Fruit fly (Drosophila melanogaster) whole organism, embryonic: ENCODE data around the gene CG15880.

Source experiments
- Atf-2 ChIP-seq: fragments of 200-800 bp; sonication (Bioruptor generic); optimal IDR thresholded peaks from 2 replicates; lab custom pipeline; 2016; ENCODE audit warnings: missing biosample characterization, missing genetic modification characterization
- B-H2 ChIP-seq: fragments of 200-800 bp; sonication (Bioruptor generic); optimal IDR thresholded peaks from 2 replicates; lab custom pipeline; 2018; ENCODE audit warnings: missing biosample characterization, mild to moderate bottlenecking, missing genetic modification characterization
- BEAF-32 ChIP-seq: fragments of 200-800 bp; sonication (Bioruptor generic); optimal IDR thresholded peaks from 3 replicates; lab custom pipeline; 2017; ENCODE audit warnings: missing biosample characterization, missing genetic modification characterization, mild to moderate bottlenecking, moderate library complexity, missing genetic modification reagents
- CG10462 ChIP-seq: fragments of 200-800 bp; sonication (Bioruptor generic); optimal IDR thresholded peaks from 2 replicates; lab custom pipeline; 2016; ENCODE audit warnings: missing biosample characterization, missing genetic modification characterization
- CG1233 ChIP-seq: fragments of 200-800 bp; sonication (Bioruptor generic); optimal IDR thresholded peaks from 4 replicates; lab custom pipeline; 2018; ENCODE audit warnings: missing biosample characterization, mild to moderate bottlenecking, missing genetic modification characterization
- CG12769 ChIP-seq: fragments of 200-800 bp; sonication (Bioruptor generic); optimal IDR thresholded peaks from 2 replicates; lab custom pipeline; 2019; ENCODE audit warnings: missing biosample characterization, mild to moderate bottlenecking, missing genetic modification characterization, moderate library complexity
- CG13624 ChIP-seq: fragments of 200-800 bp; sonication (Bioruptor generic); optimal IDR thresholded peaks from 2 replicates; lab custom pipeline; 2016; ENCODE audit warnings: missing biosample characterization, missing genetic modification characterization
- CG15011 ChIP-seq: fragments of 200-800 bp; sonication (Bioruptor generic); optimal IDR thresholded peaks from 3 replicates; lab custom pipeline; 2018; ENCODE audit warnings: missing biosample characterization, mild to moderate bottlenecking, missing genetic modification characterization
- CG17612 ChIP-seq: fragments of 200-800 bp; sonication (Bioruptor generic); IDR thresholded peaks from 2 replicates; pipeline ENCODE4 v1.3.6; 2022; ENCODE audit warnings: missing biosample characterization, missing genetic modification characterization
- CG18262 ChIP-seq: fragments of 200-800 bp; optimal IDR thresholded peaks from 3 replicates; lab custom pipeline; 2019; ENCODE audit warnings: missing biosample characterization, mild to moderate bottlenecking, missing genetic modification characterization, moderate library complexity
- CG31365 ChIP-seq: fragments of 200-800 bp; sonication (Bioruptor generic); optimal IDR thresholded peaks from 2 replicates; lab custom pipeline; 2018; ENCODE audit warnings: missing biosample characterization, mild to moderate bottlenecking, missing genetic modification characterization
- CG4854 ChIP-seq: fragments of 200-800 bp; sonication (Bioruptor generic); optimal IDR thresholded peaks from 2 replicates; lab custom pipeline; 2016; ENCODE audit warnings: missing biosample characterization, missing genetic modification characterization, inconsistent platforms
- CG5953 ChIP-seq: fragments of 200-800 bp; sonication (Bioruptor generic); IDR thresholded peaks from 2 replicates; pipeline ENCODE4 v1.3.6; 2022; ENCODE audit warnings: missing biosample characterization, missing genetic modification characterization
- CG6654 ChIP-seq: fragments of 200-800 bp; sonication (Bioruptor generic); optimal IDR thresholded peaks from 2 replicates; lab custom pipeline; 2017; ENCODE audit warnings: missing biosample characterization, mild to moderate bottlenecking, missing genetic modification characterization
- CG6683 ChIP-seq: fragments of 200-800 bp; sonication (Bioruptor generic); optimal IDR thresholded peaks from 2 replicates; lab custom pipeline; 2017; ENCODE audit warnings: missing biosample characterization, mild to moderate bottlenecking, missing genetic modification characterization, missing genetic modification reagents
- CG6689 ChIP-seq: fragments of 200-800 bp; sonication (Bioruptor generic); IDR thresholded peaks from 2 replicates; pipeline ENCODE4 v1.3.6; 2022; ENCODE audit warnings: missing biosample characterization, missing genetic modification characterization
- CG7786 ChIP-seq: fragments of 200-800 bp; sonication (Bioruptor generic); optimal IDR thresholded peaks from 2 replicates; lab custom pipeline; 2016; ENCODE audit warnings: missing biosample characterization, missing genetic modification characterization
- CG7839 ChIP-seq: fragments of 200-800 bp; sonication (Bioruptor generic); optimal IDR thresholded peaks from 3 replicates; lab custom pipeline; 2018; ENCODE audit warnings: missing biosample characterization, mild to moderate bottlenecking, missing genetic modification characterization, moderate library complexity
- CG8359 ChIP-seq: fragments of 200-800 bp; sonication (Bioruptor generic); optimal IDR thresholded peaks from 2 replicates; lab custom pipeline; 2017; ENCODE audit warnings: missing biosample characterization, mild to moderate bottlenecking, missing genetic modification characterization, borderline replicate concordance
- CG8944 ChIP-seq: fragments of 200-800 bp; sonication (Bioruptor generic); optimal IDR thresholded peaks from 3 replicates; lab custom pipeline; 2016; ENCODE audit warnings: missing biosample characterization, missing genetic modification characterization
- CG9876 ChIP-seq: fragments of 200-800 bp; sonication (Bioruptor generic); optimal IDR thresholded peaks from 2 replicates; lab custom pipeline; 2016; ENCODE audit warnings: missing biosample characterization, missing genetic modification characterization
- D19B ChIP-seq: fragments of 200-800 bp; sonication (Bioruptor generic); optimal IDR thresholded peaks from 2 replicates; lab custom pipeline; 2017; ENCODE audit warnings: missing biosample characterization, mild to moderate bottlenecking, missing genetic modification characterization
- Dbx ChIP-seq: fragments of 200-800 bp; sonication (Bioruptor generic); IDR thresholded peaks from 3 replicates; pipeline ENCODE4 v1.3.6; 2022; ENCODE audit warnings: missing biosample characterization, missing genetic modification characterization
- Dfd ChIP-seq, 2 experiments: fragments of >200 bp; optimal IDR thresholded peaks; 2 replicates each; lab custom pipeline; 2017; ENCODE audit warnings: missing biosample characterization in 2 of 2, missing genetic modification characterization in 2 of 2
- HHEX ChIP-seq: fragments of 200-800 bp; sonication (Bioruptor generic); optimal IDR thresholded peaks from 3 replicates; lab custom pipeline; 2017; ENCODE audit warnings: missing biosample characterization, mild to moderate bottlenecking, missing genetic modification characterization, missing genetic modification reagents
- HmgZ ChIP-seq: fragments of 200-800 bp; sonication (Bioruptor generic); optimal IDR thresholded peaks from 2 replicates; lab custom pipeline; 2018; ENCODE audit warnings: missing biosample characterization, mild to moderate bottlenecking, missing genetic modification characterization
- Kr ChIP-seq: fragments of 200-800 bp; sonication (Bioruptor generic); optimal IDR thresholded peaks from 2 replicates; lab custom pipeline; 2017; ENCODE audit warnings: missing biosample characterization, mild to moderate bottlenecking, missing genetic modification characterization
- Lhr ChIP-seq: fragments of 200-800 bp; sonication (Bioruptor generic); optimal IDR thresholded peaks from 3 replicates; lab custom pipeline; 2017; ENCODE audit warnings: mild to moderate bottlenecking, missing biosample characterization, missing genetic modification reagents, missing genetic modification characterization
- MBD-R2 ChIP-seq: fragments of 200-800 bp; sonication (Bioruptor generic); IDR thresholded peaks from 2 replicates; pipeline ENCODE4 v1.3.6; 2022; ENCODE audit warnings: missing biosample characterization, missing genetic modification characterization
- Max ChIP-seq: fragments of 200-800 bp; sonication (Bioruptor generic); optimal IDR thresholded peaks from 2 replicates; lab custom pipeline; 2016; ENCODE audit warnings: missing biosample characterization, mild to moderate bottlenecking, missing genetic modification characterization
- Sox102F ChIP-seq: fragments of 200-800 bp; sonication (Bioruptor generic); optimal IDR thresholded peaks from 2 replicates; lab custom pipeline; 2018; ENCODE audit warnings: missing biosample characterization, mild to moderate bottlenecking, missing genetic modification characterization, moderate library complexity
- Usf ChIP-seq: fragments of 200-800 bp; sonication (Bioruptor generic); optimal IDR thresholded peaks from 2 replicates; lab custom pipeline; 2017; ENCODE audit warnings: missing genotype, missing biosample characterization, missing genetic modification characterization
- ash1 ChIP-seq: fragments of 200-800 bp; sonication (Bioruptor generic); optimal IDR thresholded peaks from 2 replicates; lab custom pipeline; 2018; ENCODE audit warnings: missing biosample characterization, mild to moderate bottlenecking, missing genetic modification characterization
- bigmax ChIP-seq: fragments of 200-800 bp; sonication (Bioruptor generic); optimal IDR thresholded peaks from 2 replicates; lab custom pipeline; 2018; ENCODE audit warnings: missing biosample characterization, mild to moderate bottlenecking, missing genetic modification characterization
- cwo ChIP-seq: fragments of 200-800 bp; sonication (Bioruptor generic); optimal IDR thresholded peaks from 3 replicates; lab custom pipeline; 2017; ENCODE audit warnings: missing biosample characterization, missing genetic modification characterization, mild to moderate bottlenecking, moderate library complexity, missing genetic modification reagents
- emc ChIP-seq: fragments of 200-800 bp; sonication (Bioruptor generic); optimal IDR thresholded peaks from 2 replicates; lab custom pipeline; 2016; ENCODE audit warnings: missing biosample characterization, missing genetic modification characterization
- gem ChIP-seq: fragments of 200-800 bp; sonication (Bioruptor generic); optimal IDR thresholded peaks from 2 replicates; lab custom pipeline; 2019; ENCODE audit warnings: missing biosample characterization, mild to moderate bottlenecking, missing genetic modification characterization, moderate library complexity
- gro ChIP-seq: fragments of 200-800 bp; sonication (Bioruptor generic); optimal IDR thresholded peaks from 2 replicates; lab custom pipeline; 2016; ENCODE audit warnings: missing biosample characterization, missing genetic modification characterization
- hb ChIP-seq: fragments of 200-800 bp; sonication (Bioruptor generic); IDR thresholded peaks from 3 replicates; pipeline ENCODE4 v1.3.6; 2022; ENCODE audit warnings: missing biosample characterization, missing genetic modification characterization; ENCODE audit not compliant: partially characterized antibody
- lmd ChIP-seq: fragments of 200-800 bp; sonication (Bioruptor generic); IDR thresholded peaks from 2 replicates; pipeline ENCODE4 v1.3.6; 2022; ENCODE audit warnings: missing biosample characterization, missing genetic modification characterization
- lola ChIP-seq, 3 experiments: fragments of >200 bp in 2 of 3; fragments of 200-800 bp in 1 of 3; sonication (Bioruptor generic) in 1 of 3; optimal IDR thresholded peaks; 2 replicates each; lab custom pipeline; 2017 to 2019; ENCODE audit warnings: missing biosample characterization in 3 of 3, missing genetic modification characterization in 3 of 3, mild to moderate bottlenecking in 1 of 3, moderate library complexity in 1 of 3
- onecut ChIP-seq: fragments of 200-800 bp; sonication (Bioruptor generic); IDR thresholded peaks from 2 replicates; pipeline ENCODE4 v1.3.6; 2022; ENCODE audit warnings: missing biosample characterization, missing genetic modification characterization
- repo ChIP-seq: fragments of 200-800 bp; sonication (Bioruptor generic); optimal IDR thresholded peaks from 2 replicates; lab custom pipeline; 2016; ENCODE audit warnings: missing biosample characterization, missing genetic modification characterization
- scrt ChIP-seq: fragments of 200-800 bp; sonication (Bioruptor generic); optimal IDR thresholded peaks from 2 replicates; lab custom pipeline; 2018; ENCODE audit warnings: missing biosample characterization, mild to moderate bottlenecking, missing genetic modification characterization, moderate library complexity
- sens ChIP-seq: fragments of 200-800 bp; sonication (Bioruptor generic); peaks from one replicate; lab custom pipeline; 2016; ENCODE audit warnings: missing biosample characterization, missing genetic modification characterization
- slbo ChIP-seq: fragments of 200-800 bp; sonication (Bioruptor generic); IDR thresholded peaks from 2 replicates; pipeline ENCODE4 v1.3.6; 2022; ENCODE audit warnings: missing biosample characterization, missing genetic modification characterization
- twi ChIP-seq: fragments of 200-800 bp; optimal IDR thresholded peaks from 2 replicates; lab custom pipeline; 2019; ENCODE audit warnings: missing biosample characterization, mild to moderate bottlenecking, missing genetic modification characterization, moderate library complexity
- unc-4 ChIP-seq: fragments of 200-800 bp; sonication (Bioruptor generic); IDR thresholded peaks from 2 replicates; pipeline ENCODE4 v1.3.6; 2022; ENCODE audit warnings: missing biosample characterization, missing genetic modification characterization; ENCODE audit not compliant: partially characterized antibody

The CG15880 gene

dm6 chr2L:866950-867744 is 49.4 kb upstream of the CG15880 start (continued):
- peak; percentile 95 for TF ChIP-seq CG7839
- TF ChIP-seq CG31365 (tag; lab: Kevin White, UChicago), result peak; percentile 81
- no peak for TF ChIP-seq Dfd (GFP tag; optimal IDR thresholded peaks at IDR 0.05; lab: Kevin White, UChicago)
- TF ChIP-seq gem, result peak; percentile 95
- TF ChIP-seq Sox102F (GFP tag; lab: Kevin White, UChicago), result peak; percentile 94
- TF ChIP-seq emc, result peak; percentile 75
- no peak for TF ChIP-seq Kr
- TF ChIP-seq BEAF-32 (GFP tag; lab: Kevin White, UChicago), result no peak
- peak; percentile 88 for TF ChIP-seq CG18262
- peak; percentile 97 for TF ChIP-seq slbo (GFP tag; lab: Robert Waterston, UW)
- TF ChIP-seq CG13624, result peak; percentile 93
- TF ChIP-seq CG8359 (GFP tag; lab: Kevin White, UChicago), result peak; percentile 52
- TF ChIP-seq onecut (GFP tag; lab: Robert Waterston, UW), result peak; percentile 94
- peak; percentile 94 for TF ChIP-seq HmgZ (tag; lab: Kevin White, UChicago)
- TF ChIP-seq CG8944 (GFP tag; lab: Kevin White, UChicago), result peak; percentile 83
- peak; percentile 88 for TF ChIP-seq CG17612 (GFP tag; lab: Robert Waterston, UW)
- no peak for TF ChIP-seq hb (GFP tag; lab: Robert Waterston, UW)
- peak; percentile 81 for TF ChIP-seq CG15011 (GFP tag; lab: Kevin White, UChicago)
- TF ChIP-seq CG6689 (GFP tag; lab: Robert Waterston, UW), result peak; percentile 93
- peak; percentile 66 for TF ChIP-seq CG6654 (GFP tag; lab: Kevin White, UChicago)
- TF ChIP-seq B-H2 (GFP tag; lab: Kevin White, UChicago), result peak; percentile 88
- peak; percentile 89 for TF ChIP-seq scrt (GFP tag; lab: Kevin White, UChicago)
- peak; percentile 84 for TF ChIP-seq HHEX
- peak; percentile 79 for TF ChIP-seq Usf (GFP tag; lab: Kevin White, UChicago)
- peak; percentile 96 for TF ChIP-seq Dbx
- peak; percentile 89 for TF ChIP-seq Max
- TF ChIP-seq ash1 (GFP tag; lab: Kevin White, UChicago), result peak; percentile 6
- TF ChIP-seq lola (GFP tag; optimal IDR thresholded peaks at IDR 0.05; lab: Kevin White, UChicago), result peak in 1 of 3 experiments; percentile 87
- TF ChIP-seq CG4854 (GFP tag; lab: Kevin White, UChicago), result peak; percentile 90
- peak; percentile 83 for TF ChIP-seq twi
- TF ChIP-seq sens (GFP tag; lab: Kevin White, UChicago), result peak; percentile 99
- TF ChIP-seq Lhr (GFP tag; lab: Kevin White, UChicago), result peak; percentile 63
- peak; percentile 92 for TF ChIP-seq MBD-R2 (GFP tag; lab: Robert Waterston, UW)
- TF ChIP-seq CG10462, result peak; percentile 84
- peak; percentile 87 for TF ChIP-seq gro (GFP tag; lab: Kevin White, UChicago)
- no peak for TF ChIP-seq unc-4 (GFP tag; lab: Robert Waterston, UW)
- TF ChIP-seq repo (GFP tag; lab: Kevin White, UChicago), result peak; percentile 82
- TF ChIP-seq cwo (GFP tag; lab: Kevin White, UChicago), result peak; percentile 85
- peak; percentile 26 for TF ChIP-seq bigmax (GFP tag; lab: Kevin White, UChicago)
- peak; percentile 81 for TF ChIP-seq D19B
- peak; percentile 97 for TF ChIP-seq CG12769 (tag; lab: Kevin White, UChicago)
- TF ChIP-seq Atf-2 (GFP tag; lab: Kevin White, UChicago), result peak; percentile 87
- peak; percentile 53 for TF ChIP-seq CG9876 (GFP tag; lab: Kevin White, UChicago)
- TF ChIP-seq CG7786 (GFP tag; lab: Kevin White, UChicago), result peak; percentile 88
- peak; percentile 87 for TF ChIP-seq CG5953 (GFP tag; lab: Robert Waterston, UW)
- TF ChIP-seq CG6683, result peak; percentile 83
- peak; percentile 95 for TF ChIP-seq lmd (GFP tag; lab: Robert Waterston, UW)
- peak; percentile 93 for TF ChIP-seq CG1233
